Worm (Caenorhabditis elegans) whole organism, L3 larva: ENCODE measurements around the gene srz-42.

ENCODE experiments used
- R02D3.7 ChIP-seq: fragments of 150-350 bp; optimal IDR thresholded peaks from 2 replicates; lab custom pipeline; 2014; ENCODE audit warnings: missing biosample characterization, missing genetic modification characterization
- ZK546.5 ChIP-seq: sonication (generic microtip); optimal IDR thresholded peaks from 2 replicates; lab custom pipeline; 2017; ENCODE audit warnings: missing biosample characterization, missing genetic modification characterization
- ama-1 ChIP-seq: fragments of 150-350 bp; optimal IDR thresholded peaks from 2 replicates; lab custom pipeline; 2018
- ceh-16 ChIP-seq: sonication (generic microtip); optimal IDR thresholded peaks from 2 replicates; lab custom pipeline; 2017; ENCODE audit warnings: missing biosample characterization, missing genetic modification characterization
- ceh-28 ChIP-seq: fragments of 150-350 bp; optimal IDR thresholded peaks from 2 replicates; lab custom pipeline; 2014; ENCODE audit warnings: missing biosample characterization, missing genetic modification reagents, missing genetic modification characterization
- ceh-82 ChIP-seq: fragments of 150-350 bp; optimal IDR thresholded peaks from 2 replicates; lab custom pipeline; 2014; ENCODE audit warnings: missing biosample characterization, missing genetic modification characterization
- egl-5 ChIP-seq: fragments of 150-350 bp; optimal IDR thresholded peaks from 2 replicates; lab custom pipeline; 2017; ENCODE audit warnings: missing biosample characterization, missing genetic modification reagents, missing genetic modification characterization, inconsistent platforms
- elt-1 ChIP-seq: fragments of 150-350 bp; optimal IDR thresholded peaks from 2 replicates; lab custom pipeline; 2014; ENCODE audit warnings: missing biosample characterization, missing genetic modification characterization
- elt-2 ChIP-seq: sonication (generic microtip); optimal IDR thresholded peaks from 2 replicates; lab custom pipeline; 2016; ENCODE audit warnings: missing genetic modification reagents, mild to moderate bottlenecking, missing genetic modification characterization, missing compliant biosample characterization
- elt-3 ChIP-seq, 3 experiments: fragments of 150-350 bp in 1 of 3; sonication (generic microtip) in 2 of 3; optimal IDR thresholded peaks; 2 replicates in 2 of 3; 4 replicates in 1 of 3; lab custom pipeline; 2014 to 2017; ENCODE audit warnings: missing biosample characterization in 3 of 3, missing genetic modification characterization in 3 of 3
- eor-1 ChIP-seq, 2 experiments: fragments of 150-350 bp; optimal IDR thresholded peaks; 2 replicates each; lab custom pipeline; 2014 to 2018; ENCODE audit warnings: missing biosample characterization in 2 of 2, missing genetic modification characterization in 2 of 2
- fkh-2 ChIP-seq: fragments of 150-350 bp; optimal IDR thresholded peaks from 2 replicates; lab custom pipeline; 2014; ENCODE audit warnings: missing biosample characterization, missing genetic modification reagents, missing genetic modification characterization
- fos-1 ChIP-seq: fragments of 150-350 bp; optimal IDR thresholded peaks from 2 replicates; lab custom pipeline; 2014; ENCODE audit warnings: missing biosample characterization, missing genetic modification characterization
- hmg-11 ChIP-seq: sonication (generic microtip); optimal IDR thresholded peaks from 2 replicates; lab custom pipeline; 2016; ENCODE audit warnings: missing genetic modification characterization, missing compliant biosample characterization
- lin-15B ChIP-seq: fragments of 150-350 bp; optimal IDR thresholded peaks from 2 replicates; lab custom pipeline; 2014; ENCODE audit warnings: missing biosample characterization, missing genetic modification characterization
- mml-1 ChIP-seq: fragments of 150-350 bp; sonication (generic microtip); optimal IDR thresholded peaks from 3 replicates; lab custom pipeline; 2014; ENCODE audit warnings: missing biosample characterization, missing genetic modification characterization
- nfya-1 ChIP-seq: sonication (generic microtip); optimal IDR thresholded peaks from 2 replicates; lab custom pipeline; 2017; ENCODE audit warnings: missing genetic modification characterization, mild to moderate bottlenecking, missing compliant biosample characterization, antibody characterized with exemption, moderate library complexity; ENCODE audit not compliant: insufficient read depth
- nhr-11 ChIP-seq: fragments of 150-350 bp; optimal IDR thresholded peaks from 2 replicates; lab custom pipeline; 2014; ENCODE audit warnings: missing biosample characterization, missing genetic modification characterization
- nhr-23 ChIP-seq: fragments of 150-350 bp; optimal IDR thresholded peaks from 2 replicates; lab custom pipeline; 2014; ENCODE audit warnings: missing biosample characterization, missing genetic modification reagents, missing genetic modification characterization
- nhr-237 ChIP-seq: fragments of 150-350 bp; optimal IDR thresholded peaks from 2 replicates; lab custom pipeline; 2014; ENCODE audit warnings: missing biosample characterization, missing genetic modification characterization
- nhr-25 ChIP-seq: sonication (generic microtip); optimal IDR thresholded peaks from 2 replicates; lab custom pipeline; 2017; ENCODE audit warnings: missing biosample characterization, missing genetic modification characterization
- nhr-43 ChIP-seq: sonication (generic microtip); optimal IDR thresholded peaks from 2 replicates; lab custom pipeline; 2016; ENCODE audit warnings: mild to moderate bottlenecking, missing genetic modification characterization, missing compliant biosample characterization; ENCODE audit not compliant: poor library complexity, severe bottlenecking
- nhr-77 ChIP-seq: fragments of 150-350 bp; optimal IDR thresholded peaks from 2 replicates; lab custom pipeline; 2014; ENCODE audit warnings: missing biosample characterization, missing genetic modification characterization
- pqm-1 ChIP-seq: fragments of 150-350 bp; optimal IDR thresholded peaks from 2 replicates; lab custom pipeline; 2017; ENCODE audit warnings: missing biosample characterization, missing genetic modification characterization, inconsistent platforms
- sea-2 ChIP-seq: fragments of 150-350 bp; sonication (generic microtip); optimal IDR thresholded peaks from 4 replicates; lab custom pipeline; 2014; ENCODE audit warnings: missing biosample characterization, missing genetic modification reagents, missing genetic modification characterization
- skn-1 ChIP-seq: fragments of 150-350 bp; optimal IDR thresholded peaks from 2 replicates; lab custom pipeline; 2014; ENCODE audit warnings: missing biosample characterization, missing genetic modification characterization
- snpc-4 ChIP-seq: fragments of 150-350 bp; optimal IDR thresholded peaks from 2 replicates; lab custom pipeline; 2014; ENCODE audit warnings: missing biosample characterization, missing genetic modification characterization
- unc-39 ChIP-seq: sonication (generic microtip); optimal IDR thresholded peaks from 4 replicates; lab custom pipeline; 2017; ENCODE audit warnings: missing biosample characterization, missing genetic modification characterization
- zag-1 ChIP-seq: fragments of 150-350 bp; optimal IDR thresholded peaks from 2 replicates; lab custom pipeline; 2014; ENCODE audit warnings: missing biosample characterization, missing genetic modification characterization

Gene srz-42

ce11 chrIV:14129091-14129490 is at the start of gene srz-42:
Gene srz-42, plus strand, starts transcription at chrIV:14129391.
- no peak for TF ChIP-seq ama-1
- TF ChIP-seq lin-15B (tag; lab: Kevin White, UChicago): no peak
- TF ChIP-seq ceh-16 (tag; lab: Kevin White, UChicago): no peak
- no peak for TF ChIP-seq ceh-28 (tag; lab: Kevin White, UChicago)
- no peak for TF ChIP-seq sea-2
- no peak for TF ChIP-seq elt-1 (tag; lab: Kevin White, UChicago)

DNA sequence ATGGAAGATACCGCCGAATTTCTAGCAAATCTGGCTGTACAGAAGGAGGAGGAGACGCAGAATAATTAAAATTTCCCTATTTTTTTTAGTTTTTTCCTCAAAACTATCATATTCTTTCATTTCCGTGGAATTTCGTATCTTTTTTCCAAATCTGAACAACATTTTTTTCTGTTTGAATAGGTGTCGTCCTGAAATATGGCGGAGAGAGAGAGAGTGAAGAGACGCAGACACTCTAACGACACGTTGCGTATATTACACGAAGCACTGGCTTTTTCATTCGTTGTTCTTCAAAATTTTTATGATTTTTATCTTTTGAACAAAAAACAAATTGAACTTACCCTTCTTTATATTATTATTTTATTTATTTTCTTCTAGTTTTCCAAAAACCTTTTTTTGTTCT is 46.2 kb upstream of the srz-42 start:
- no peak for TF ChIP-seq eor-1 (tag; optimal IDR thresholded peaks at IDR 0.05; lab: Kevin White, UChicago)
- TF ChIP-seq snpc-4 (tag; lab: Kevin White, UChicago): no peak
- TF ChIP-seq elt-1 (tag; lab: Kevin White, UChicago): peak; percentile 4

DNA sequence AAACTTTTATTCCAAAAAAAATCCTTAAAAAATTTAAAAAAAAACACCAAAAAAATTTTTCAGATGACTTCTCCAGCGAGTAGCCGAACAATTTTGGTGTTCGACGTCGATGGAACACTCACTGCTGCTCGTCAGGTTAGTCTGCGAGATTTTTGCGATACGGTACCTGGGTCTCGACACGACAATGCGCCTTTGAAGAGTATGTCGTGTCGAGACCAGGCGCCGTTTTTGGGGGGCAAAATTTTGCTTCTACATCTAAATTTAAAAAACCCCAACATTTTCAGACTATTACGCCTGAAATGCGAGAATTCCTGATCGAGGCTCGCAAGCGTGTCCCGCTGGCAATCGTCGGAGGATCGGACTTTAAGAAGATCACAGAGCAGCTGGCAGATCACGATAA is 45.7 kb upstream of the srz-42 start, which contains the start of gene F52B11.2:
Gene F52B11.2, plus strand, starts transcription at position 64 of the 400 bp plus-strand sequence.
- TF ChIP-seq R02D3.7 (tag; lab: Kevin White, UChicago) (no peak), ceh-82 (tag; lab: Kevin White, UChicago) (no peak), nfya-1 (tag; lab: Kevin White, UChicago) (no peak), elt-1 (tag; lab: Kevin White, UChicago) (no peak), nhr-43 (tag; lab: Kevin White, UChicago) (no peak), ZK546.5 (tag; lab: Kevin White, UChicago) (no peak), zag-1 (no peak), ama-1 (no peak), nhr-77 (no peak), elt-2 (no peak), egl-5 (tag; lab: Kevin White, UChicago) (no peak), mml-1 (tag; lab: Kevin White, UChicago) (no peak)

- no peak for TF ChIP-seq unc-39 (tag; lab: Kevin White, UChicago)
- TF ChIP-seq ceh-28 (tag; lab: Kevin White, UChicago): no peak
- TF ChIP-seq fos-1 (tag; lab: Kevin White, UChicago): no peak
- no peak for TF ChIP-seq elt-3 (tag; optimal IDR thresholded peaks at IDR 0.05; lab: Kevin White, UChicago)
- TF ChIP-seq elt-1 (tag; lab: Kevin White, UChicago): peak; percentile 59
- no peak for TF ChIP-seq skn-1 (tag; lab: Kevin White, UChicago)
- no peak for TF ChIP-seq nhr-43 (tag; lab: Kevin White, UChicago)
- TF ChIP-seq nhr-237: no peak
- TF ChIP-seq nfya-1 (tag; lab: Kevin White, UChicago): no peak
- TF ChIP-seq pqm-1 (tag; lab: Kevin White, UChicago): no peak
- no peak for TF ChIP-seq nhr-11 (tag; lab: Kevin White, UChicago)
- no peak for TF ChIP-seq fkh-2 (tag; lab: Kevin White, UChicago)
- peak; percentile 78 for TF ChIP-seq nhr-23 (tag; lab: Kevin White, UChicago)
- TF ChIP-seq hmg-11: no peak
- TF ChIP-seq sea-2: no peak
- TF ChIP-seq, all 47 proteins: peak for 2
Observed at ce11 chrIV:14086395-14086794, 42.8 kb upstream of the srz-42 start.

- TF ChIP-seq sea-2 (no peak), nhr-25 (peak; percentile 68), nhr-23 (tag; lab: Kevin White, UChicago) (peak; percentile 94)
- TF ChIP-seq, all 47 proteins: peak for 2
Observed at ce11 chrIV:14089749-14090148, 39.4 kb upstream of the srz-42 start.

DNA sequence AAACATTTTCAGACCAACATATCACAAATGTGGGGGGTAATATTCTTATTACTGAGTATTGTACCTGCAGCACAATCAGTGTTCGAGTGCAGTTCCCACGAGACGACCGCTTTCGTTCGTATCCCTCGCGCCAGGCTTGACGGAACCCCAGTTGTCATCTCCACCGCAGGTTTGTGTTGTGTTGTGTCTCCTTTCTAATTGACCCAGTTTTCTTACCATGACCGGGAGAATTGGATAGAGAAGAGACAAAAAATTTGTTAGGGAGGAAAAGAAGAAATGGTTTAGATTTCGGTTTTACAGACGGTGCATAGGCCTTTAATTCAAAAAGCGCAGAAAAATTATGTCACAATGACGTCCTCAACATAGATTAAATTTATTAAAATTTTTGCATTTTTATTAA is 37.9 kb upstream of the srz-42 start, which contains the start of gene noah-2:
Gene noah-2, plus strand, starts transcription at position 13 of the 400 bp plus-strand sequence.
- TF ChIP-seq nhr-11 (tag; lab: Kevin White, UChicago): no peak
- peak; percentile 1 for TF ChIP-seq nhr-43 (tag; lab: Kevin White, UChicago)
- peak; percentile 66 for TF ChIP-seq nhr-23 (tag; lab: Kevin White, UChicago)
- TF ChIP-seq ama-1: peak; percentile 15
